Worm (Caenorhabditis elegans) whole organism, young adult: ENCODE measurements around the gene ocr-4.

Source experiments
- B0035.1 ChIP-seq: sonication (generic microtip); optimal IDR thresholded peaks from 2 replicates; lab custom pipeline; 2016; ENCODE audit warnings: missing genetic modification characterization, mild to moderate bottlenecking, missing compliant biosample characterization, missing genotype, missing genetic modification reagents
- B0336.3 ChIP-seq: fragments of 200-800 bp; sonication (Bioruptor generic); IDR thresholded peaks from 2 replicates; pipeline ENCODE4 v1.3.6; 2022; ENCODE audit warnings: missing genetic modification characterization, missing compliant biosample characterization
- C06A6.2 ChIP-seq: fragments of 200-800 bp; sonication (Bioruptor generic); conservative IDR thresholded peaks from 2 replicates; pipeline ENCODE4 v1.3.6; 2022; ENCODE audit warnings: missing genetic modification characterization, missing compliant biosample characterization
- C17E4.6 ChIP-seq: fragments of 200-800 bp; sonication (Bioruptor generic); IDR thresholded peaks from 2 replicates; pipeline ENCODE4 v1.3.6; 2022; ENCODE audit warnings: missing genetic modification reagents, missing genetic modification characterization, missing compliant biosample characterization
- D2030.7 ChIP-seq: fragments of 200-800 bp; sonication (Bioruptor generic); IDR thresholded peaks from 2 replicates; pipeline ENCODE4 v1.3.6; 2022; ENCODE audit warnings: missing genetic modification reagents, missing genetic modification characterization, missing compliant biosample characterization
- F22D6.2 ChIP-seq: sonication (generic microtip); optimal IDR thresholded peaks from 2 replicates; lab custom pipeline; 2016; ENCODE audit warnings: mild to moderate bottlenecking, missing genetic modification characterization, missing compliant biosample characterization
- F23B12.7 ChIP-seq: sonication (generic microtip); optimal IDR thresholded peaks from 2 replicates; lab custom pipeline; 2017; ENCODE audit warnings: missing genetic modification characterization, mild to moderate bottlenecking, missing compliant biosample characterization, antibody characterized with exemption, moderate library complexity; ENCODE audit not compliant: insufficient read depth
- F37B4.10 ChIP-seq: fragments of 200-800 bp; sonication (Bioruptor generic); IDR thresholded peaks from 2 replicates; pipeline ENCODE4 v1.3.6; 2022; ENCODE audit warnings: missing genetic modification characterization, missing compliant biosample characterization
- F57C9.4 ChIP-seq: sonication (generic microtip); optimal IDR thresholded peaks from 2 replicates; lab custom pipeline; 2017; ENCODE audit warnings: mild to moderate bottlenecking, missing genetic modification characterization, missing compliant biosample characterization
- K12H6.12 ChIP-seq: fragments of 200-800 bp; sonication (Bioruptor generic); optimal IDR thresholded peaks from 2 replicates; lab custom pipeline; 2018; ENCODE audit warnings: mild to moderate bottlenecking, missing genetic modification characterization, missing compliant biosample characterization
- T07F8.4 ChIP-seq: sonication (generic microtip); optimal IDR thresholded peaks from 2 replicates; lab custom pipeline; 2016; ENCODE audit warnings: mild to moderate bottlenecking, missing genetic modification characterization, moderate library complexity, missing compliant biosample characterization
- T26A5.8 ChIP-seq: sonication (generic microtip); optimal IDR thresholded peaks from 2 replicates; lab custom pipeline; 2016; ENCODE audit warnings: missing genetic modification characterization, missing compliant biosample characterization
- Y53G8AR.9 ChIP-seq: fragments of 200-800 bp; sonication (Bioruptor generic); conservative IDR thresholded peaks from 2 replicates; pipeline ENCODE4 v1.3.6; 2022; ENCODE audit warnings: missing genetic modification reagents, missing genetic modification characterization, missing compliant biosample characterization
- Y56A3A.18 ChIP-seq: fragments of 200-800 bp; sonication (Bioruptor generic); IDR thresholded peaks from 2 replicates; pipeline ENCODE4 v1.3.6; 2022; ENCODE audit warnings: missing genetic modification reagents, missing genetic modification characterization, missing compliant biosample characterization
- ZK185.1 ChIP-seq: sonication (generic microtip); optimal IDR thresholded peaks from 2 replicates; lab custom pipeline; 2016; ENCODE audit warnings: mild to moderate bottlenecking, missing genetic modification characterization, missing compliant biosample characterization; ENCODE audit not compliant: poor library complexity, severe bottlenecking
- ama-1 ChIP-seq, 3 experiments: fragments of 150-350 bp in 1 of 3; sonication (generic microtip) in 2 of 3; optimal IDR thresholded peaks; 2 replicates each; lab custom pipeline; 2014 to 2018; ENCODE audit warnings: missing biosample characterization in 2 of 3, missing genetic modification characterization in 2 of 3, missing genetic modification reagents in 2 of 3
- aptf-2 ChIP-seq: fragments of 200-800 bp; sonication (Bioruptor generic); conservative IDR thresholded peaks from 2 replicates; pipeline ENCODE4 v1.3.6; 2022; ENCODE audit warnings: missing genetic modification reagents, missing genetic modification characterization, missing compliant biosample characterization
- atf-7 ChIP-seq: sonication (generic microtip); optimal IDR thresholded peaks from 2 replicates; lab custom pipeline; 2017; ENCODE audit warnings: mild to moderate bottlenecking, missing genetic modification characterization, missing compliant biosample characterization
- attf-3 ChIP-seq: fragments of 200-800 bp; sonication (Bioruptor generic); conservative IDR thresholded peaks from 2 replicates; pipeline ENCODE4 v1.3.6; 2022; ENCODE audit warnings: missing genetic modification reagents, missing genetic modification characterization, missing compliant biosample characterization
- attf-6 ChIP-seq: fragments of 200-800 bp; sonication (Bioruptor generic); IDR thresholded peaks from 2 replicates; pipeline ENCODE4 v1.3.6; 2022; ENCODE audit warnings: missing genetic modification reagents, missing genetic modification characterization, missing compliant biosample characterization
- cebp-1 ChIP-seq, 2 experiments: fragments of 200-800 bp in 1 of 2; sonication (Bioruptor generic) in 1 of 2; sonication (generic microtip) in 1 of 2; IDR thresholded peaks in 1 of 2; optimal IDR thresholded peaks in 1 of 2; 2 replicates each; pipeline versions ENCODE4 v1.3.6 to Lab custom; 2017 to 2022; ENCODE audit warnings: missing compliant biosample characterization in 2 of 2, missing genetic modification characterization in 2 of 2, mild to moderate bottlenecking in 1 of 2, missing genetic modification reagents in 1 of 2, moderate library complexity in 1 of 2
- cebp-2 ChIP-seq: fragments of 200-800 bp; sonication (Bioruptor generic); IDR thresholded peaks from 2 replicates; pipeline ENCODE4 v1.3.6; 2022; ENCODE audit warnings: missing genetic modification characterization, missing compliant biosample characterization
- ceh-27 ChIP-seq: fragments of 200-800 bp; sonication (Bioruptor generic); optimal IDR thresholded peaks from 2 replicates; lab custom pipeline; 2018; ENCODE audit warnings: mild to moderate bottlenecking, missing genetic modification characterization, moderate library complexity, missing compliant biosample characterization
- ceh-79 ChIP-seq: sonication (generic microtip); optimal IDR thresholded peaks from 2 replicates; lab custom pipeline; 2017; ENCODE audit warnings: mild to moderate bottlenecking, missing genetic modification characterization, missing compliant biosample characterization
- die-1 ChIP-seq: sonication (generic microtip); optimal IDR thresholded peaks from 2 replicates; lab custom pipeline; 2016; ENCODE audit warnings: missing genotype, mild to moderate bottlenecking, missing genetic modification characterization, missing compliant biosample characterization
- efl-1 ChIP-seq: fragments of 150-350 bp; optimal IDR thresholded peaks from 2 replicates; lab custom pipeline; 2014; ENCODE audit warnings: missing biosample characterization, missing genetic modification reagents, missing genetic modification characterization
- egl-44 ChIP-seq: fragments of 200-800 bp; sonication (Bioruptor generic); IDR thresholded peaks from 2 replicates; pipeline ENCODE4 v1.3.6; 2022; ENCODE audit warnings: missing genetic modification reagents, missing genetic modification characterization, missing compliant biosample characterization
- fkh-3 ChIP-seq: sonication (generic microtip); optimal IDR thresholded peaks from 2 replicates; lab custom pipeline; 2016; ENCODE audit warnings: mild to moderate bottlenecking, missing genetic modification characterization, missing compliant biosample characterization
- gei-17 ChIP-seq: fragments of 200-800 bp; sonication (Bioruptor generic); optimal IDR thresholded peaks from 2 replicates; lab custom pipeline; 2018; ENCODE audit warnings: mild to moderate bottlenecking, missing genetic modification characterization, missing compliant biosample characterization
- him-1 ChIP-seq: sonication (generic microtip); optimal IDR thresholded peaks from 2 replicates; lab custom pipeline; 2016; ENCODE audit warnings: missing genotype, missing genetic modification reagents, missing genetic modification characterization, missing compliant biosample characterization
- hlh-12 ChIP-seq: sonication (generic microtip); optimal IDR thresholded peaks from 2 replicates; lab custom pipeline; 2016; ENCODE audit warnings: missing genetic modification characterization, missing compliant biosample characterization
- hlh-26 ChIP-seq: fragments of 200-800 bp; sonication (Bioruptor generic); conservative IDR thresholded peaks from 2 replicates; pipeline ENCODE4 v1.3.6; 2022; ENCODE audit warnings: missing genetic modification reagents, missing genetic modification characterization, missing compliant biosample characterization
- hmg-1.2 ChIP-seq: fragments of 200-800 bp; sonication (Bioruptor generic); IDR thresholded peaks from 2 replicates; pipeline ENCODE4 v1.3.6; 2022; ENCODE audit warnings: missing genetic modification reagents, missing genetic modification characterization, missing compliant biosample characterization
- hsf-1 ChIP-seq: fragments of 200-800 bp; sonication (Bioruptor generic); IDR thresholded peaks from 2 replicates; pipeline ENCODE4 v1.3.6; 2022; ENCODE audit warnings: missing genetic modification reagents, missing genetic modification characterization, missing compliant biosample characterization
- lin-26 ChIP-seq: fragments of 200-800 bp; sonication (Bioruptor generic); IDR thresholded peaks from 2 replicates; pipeline ENCODE4 v1.3.6; 2022; ENCODE audit warnings: missing genetic modification reagents, missing genetic modification characterization, missing compliant biosample characterization
- lsl-1 ChIP-seq: fragments of 200-800 bp; sonication (Bioruptor generic); optimal IDR thresholded peaks from 2 replicates; lab custom pipeline; 2018; ENCODE audit warnings: mild to moderate bottlenecking, missing genetic modification characterization, moderate library complexity, missing compliant biosample characterization
- lsy-27 ChIP-seq: sonication (generic microtip); optimal IDR thresholded peaks from 2 replicates; lab custom pipeline; 2017; ENCODE audit warnings: missing genetic modification characterization, mild to moderate bottlenecking, missing compliant biosample characterization, antibody characterized with exemption, missing genotype, borderline replicate concordance; ENCODE audit not compliant: insufficient read depth
- nhr-120 ChIP-seq: fragments of 200-800 bp; sonication (Bioruptor generic); IDR thresholded peaks from 2 replicates; pipeline ENCODE4 v1.3.6; 2022; ENCODE audit warnings: missing genetic modification characterization, missing compliant biosample characterization
- nhr-27 ChIP-seq: fragments of 200-800 bp; sonication (Bioruptor generic); optimal IDR thresholded peaks from 2 replicates; lab custom pipeline; 2018; ENCODE audit warnings: mild to moderate bottlenecking, missing genetic modification characterization, moderate library complexity, missing compliant biosample characterization
- pbrm-1 ChIP-seq: fragments of 200-800 bp; sonication (Bioruptor generic); IDR thresholded peaks from 2 replicates; pipeline ENCODE4 v1.3.6; 2022; ENCODE audit warnings: missing genetic modification reagents, missing genetic modification characterization, missing compliant biosample characterization
- rcor-1 ChIP-seq: fragments of 200-800 bp; sonication (Bioruptor generic); IDR thresholded peaks from 2 replicates; pipeline ENCODE4 v1.3.6; 2022; ENCODE audit warnings: missing genetic modification reagents, missing genetic modification characterization, missing compliant biosample characterization
- rec-8 ChIP-seq, 2 experiments: sonication (generic microtip); optimal IDR thresholded peaks; 2 replicates each; lab custom pipeline; 2016; ENCODE audit warnings: mild to moderate bottlenecking in 2 of 2, missing genetic modification characterization in 2 of 2, missing genetic modification reagents in 2 of 2, missing genotype in 2 of 2, missing biosample characterization in 1 of 2, missing compliant biosample characterization in 1 of 2, moderate library complexity in 1 of 2
- tbx-9 ChIP-seq: sonication (generic microtip); optimal IDR thresholded peaks from 2 replicates; lab custom pipeline; 2016; ENCODE audit warnings: borderline replicate concordance, missing genetic modification characterization, inconsistent platforms, missing compliant biosample characterization
- unc-130 ChIP-seq: sonication (generic microtip); optimal IDR thresholded peaks from 2 replicates; lab custom pipeline; 2016; ENCODE audit warnings: missing genetic modification reagents, missing genetic modification characterization, missing compliant biosample characterization
- unc-62 ChIP-seq: fragments of 150-350 bp; optimal IDR thresholded peaks from 2 replicates; lab custom pipeline; 2014; ENCODE audit warnings: missing biosample characterization, missing genetic modification reagents, missing genetic modification characterization
- xnd-1 ChIP-seq: sonication (generic microtip); optimal IDR thresholded peaks from 2 replicates; lab custom pipeline; 2016; ENCODE audit warnings: missing genotype, missing genetic modification reagents, missing genetic modification characterization, missing compliant biosample characterization
- ztf-25 ChIP-seq: fragments of 200-800 bp; sonication (Bioruptor generic); IDR thresholded peaks from 2 replicates; pipeline ENCODE4 v1.3.6; 2022; ENCODE audit warnings: missing genetic modification reagents, missing genetic modification characterization, missing compliant biosample characterization
- ztf-6 ChIP-seq: fragments of 200-800 bp; sonication (Bioruptor generic); IDR thresholded peaks from 2 replicates; pipeline ENCODE4 v1.3.6; 2022; ENCODE audit warnings: missing genetic modification reagents, missing genetic modification characterization, missing compliant biosample characterization

Gene ocr-4

ce11 chrIV:7344020-7344419 lies 11.4 kb upstream of the ocr-4 start:
- no peak for TF ChIP-seq ceh-27 (GFP tag; lab: Kevin White, UChicago)
- TF ChIP-seq Y53G8AR.9 (GFP tag; lab: Robert Waterston, UW) = no peak
- TF ChIP-seq egl-44 = no peak
- no peak for TF ChIP-seq efl-1
- TF ChIP-seq hmg-1.2 (GFP tag; lab: Robert Waterston, UW) = peak; percentile 75
- TF ChIP-seq rcor-1 (GFP tag; lab: Robert Waterston, UW) = peak; percentile 54; the same call in 1 of the 2 replicates
- no peak for TF ChIP-seq hlh-26 (GFP tag; lab: Robert Waterston, UW)
- TF ChIP-seq tbx-9 (tag; lab: Kevin White, UChicago) = no peak
- TF ChIP-seq pbrm-1 = 0 out of 2 replicates have a peak, but pooled peaks have one; percentile 27
- no peak for TF ChIP-seq F37B4.10 (GFP tag; lab: Robert Waterston, UW)
- no peak for TF ChIP-seq F23B12.7 (tag; lab: Kevin White, UChicago)
- TF ChIP-seq ama-1 (optimal IDR thresholded peaks at IDR 0.05; lab: Kevin White, UChicago) = no peak
- TF ChIP-seq ama-1 (GFP tag; optimal IDR thresholded peaks at IDR 0.05; lab: Kevin White, UChicago) = no peak
- TF ChIP-seq ceh-79 (tag; lab: Kevin White, UChicago) = no peak
- no peak for TF ChIP-seq unc-62 (GFP tag; lab: Kevin White, UChicago)
- no peak for TF ChIP-seq C17E4.6 (GFP tag; lab: Robert Waterston, UW)
- TF ChIP-seq C06A6.2 (GFP tag; lab: Robert Waterston, UW) = no peak
- no peak for TF ChIP-seq unc-130 (GFP tag; lab: Kevin White, UChicago)
- TF ChIP-seq nhr-27 (tag; lab: Kevin White, UChicago) = no peak
- TF ChIP-seq B0336.3 (GFP tag; lab: Robert Waterston, UW) = no peak
- no peak for TF ChIP-seq T26A5.8
- TF ChIP-seq die-1 (tag; lab: Kevin White, UChicago) = peak; percentile 79
- no peak for TF ChIP-seq attf-3 (GFP tag; lab: Robert Waterston, UW)
- no peak for TF ChIP-seq hlh-12 (tag; lab: Kevin White, UChicago)
- peak; percentile 52 for TF ChIP-seq him-1 (tag; lab: Kevin White, UChicago)
- no peak for TF ChIP-seq F22D6.2 (tag; lab: Kevin White, UChicago)
- no peak for TF ChIP-seq nhr-120 (GFP tag; lab: Robert Waterston, UW)
- no peak for TF ChIP-seq cebp-1 (GFP tag; IDR thresholded peaks at IDR 0.05; lab: Robert Waterston, UW)
- no peak for TF ChIP-seq cebp-1 (tag; optimal IDR thresholded peaks at IDR 0.05; lab: Kevin White, UChicago)
- TF ChIP-seq ztf-25 = 0 out of 2 replicates have a peak, but pooled peaks have one; percentile 56
- TF ChIP-seq attf-6 (GFP tag; lab: Robert Waterston, UW) = 0 out of 2 replicates have a peak, but pooled peaks have one; percentile 35
- TF ChIP-seq ztf-6 (GFP tag; lab: Robert Waterston, UW) = no peak
- TF ChIP-seq K12H6.12 (tag; lab: Kevin White, UChicago) = no peak
- TF ChIP-seq F57C9.4 (tag; lab: Kevin White, UChicago) = no peak
- no peak for TF ChIP-seq aptf-2 (GFP tag; lab: Robert Waterston, UW)
- TF ChIP-seq B0035.1 (tag; lab: Kevin White, UChicago) = no peak
- peak in 1 of 2 experiments; percentile 12 for TF ChIP-seq rec-8 (tag; optimal IDR thresholded peaks at IDR 0.05; lab: Kevin White, UChicago)
- TF ChIP-seq hsf-1 (GFP tag; lab: Robert Waterston, UW) = no peak
- no peak for TF ChIP-seq lsl-1 (GFP tag; lab: Kevin White, UChicago)
- peak; percentile 88 for TF ChIP-seq lin-26 (GFP tag; lab: Robert Waterston, UW)
- TF ChIP-seq T07F8.4 (tag; lab: Kevin White, UChicago) = peak; percentile 32
- TF ChIP-seq atf-7 (tag; lab: Kevin White, UChicago) = no peak
- peak; percentile 48; the same call in 1 of the 2 replicates for TF ChIP-seq D2030.7 (GFP tag; lab: Robert Waterston, UW)
- TF ChIP-seq fkh-3 (tag; lab: Kevin White, UChicago) = no peak
- no peak for TF ChIP-seq Y56A3A.18 (GFP tag; lab: Robert Waterston, UW)
- TF ChIP-seq lsy-27 (tag; lab: Kevin White, UChicago) = no peak
- TF ChIP-seq ZK185.1 = peak; percentile 31
- no peak for TF ChIP-seq gei-17 (GFP tag; lab: Kevin White, UChicago)
- TF ChIP-seq xnd-1 = no peak
- no peak for TF ChIP-seq cebp-2
